Fruit fly (Drosophila melanogaster) Kc167 (cell line): Measurements from ENCODE around the gene FucTB.

Source experiments
- Myc ChIP-seq: fragments of >200 bp; optimal IDR thresholded peaks from 2 replicates; lab custom pipeline; 2017; ENCODE audit warnings: missing external identifiers
- psq ChIP-seq: fragments of >200 bp; optimal IDR thresholded peaks from 2 replicates; lab custom pipeline; 2017; ENCODE audit warnings: missing external identifiers
- ttk ChIP-seq: sonication (Bioruptor generic); optimal IDR thresholded peaks from 2 replicates; lab custom pipeline; 2017; ENCODE audit warnings: missing external identifiers

dm6 chr2L:9420660-9421059, 10.2 kb downstream of the FucTB start:
- TF ChIP-seq ttk (lab: Kevin White, UChicago) (no peak), psq (lab: Kevin White, UChicago) (no peak), Myc (lab: Kevin White, UChicago) (no peak)
